Worm (Caenorhabditis elegans) whole organism, dauer: ENCODE measurements around the gene Y57G11C.38.
"Not testable (repeated sequence)": the region's sequence is repeated elsewhere in the genome, so short reads cannot be mapped to it uniquely, and the experiment has no call there.

Experiments used
- unc-62 ChIP-seq: sonication (generic microtip); optimal IDR thresholded peaks from 2 replicates; lab custom pipeline; 2017; ENCODE audit warnings: missing biosample characterization, missing genetic modification reagents, missing genetic modification characterization

Gene Y57G11C.38

DNA sequence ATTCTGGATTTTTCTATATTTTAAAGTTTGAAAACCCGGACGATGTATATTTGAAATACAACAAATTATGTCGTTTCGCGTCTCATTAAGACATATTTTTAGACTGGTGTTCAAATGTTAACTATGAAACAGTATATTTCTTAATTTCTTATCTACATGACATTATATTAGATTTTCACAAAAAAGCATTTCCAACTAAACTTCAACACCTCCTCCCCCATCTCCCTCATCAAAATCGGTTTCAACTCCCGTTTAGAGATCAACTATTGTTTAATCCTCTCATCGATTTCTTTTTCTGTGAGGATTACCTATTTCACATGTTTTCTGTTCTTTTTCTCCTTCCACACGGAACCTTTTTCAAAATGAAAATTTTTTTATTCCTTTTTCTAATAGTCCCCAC lies at the start of gene Y57G11C.38:
Gene Y57G11C.38 (plus strand): TSS at position 301 of the 400 bp plus-strand sequence.
- no peak for TF ChIP-seq unc-62 (GFP tag; lab: Kevin White, UChicago)

DNA sequence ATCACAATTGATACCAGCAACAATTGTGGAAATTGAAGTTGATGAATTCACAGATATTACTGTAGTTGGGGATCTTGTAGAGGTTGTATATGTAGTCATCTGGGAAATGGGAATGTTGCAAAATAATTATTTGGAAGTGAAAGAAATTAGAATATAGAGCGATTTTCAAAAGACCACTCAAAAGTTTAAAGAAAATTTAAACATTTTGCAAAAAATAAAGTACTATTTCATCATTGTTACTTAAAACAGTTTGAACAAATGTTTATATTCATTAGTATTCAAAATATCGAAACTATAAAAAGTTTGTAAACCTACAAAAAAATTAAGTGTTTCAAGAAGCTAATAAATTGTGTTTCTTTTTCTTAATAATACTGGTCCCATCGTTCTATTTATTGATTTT lies 46.0 kb upstream of the Y57G11C.38 start, which contains the start of gene Y57G11C.46:
Gene Y57G11C.46 (minus strand): TSS at position 101 of the 400 bp plus-strand sequence.
- no peak for TF ChIP-seq unc-62 (GFP tag; lab: Kevin White, UChicago)

DNA sequence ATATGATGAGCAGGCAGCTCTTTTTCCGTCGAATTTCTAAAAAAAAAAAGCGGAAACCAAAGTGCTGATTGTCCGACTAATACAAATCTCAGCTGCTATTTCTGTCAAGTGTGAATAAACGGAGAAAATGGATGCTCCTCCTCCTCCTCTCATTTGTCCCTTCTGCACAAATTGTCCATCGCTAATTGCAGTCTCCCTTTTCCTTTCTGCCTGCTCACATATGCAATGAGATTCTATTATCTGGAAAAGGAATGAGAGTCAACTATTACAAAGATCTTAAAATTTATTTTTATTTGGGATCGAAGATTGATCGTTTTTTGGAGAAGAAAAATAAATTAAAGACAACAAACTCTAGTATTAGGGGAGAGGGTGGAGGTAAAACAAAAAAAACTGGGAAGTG lies 40.0 kb upstream of the Y57G11C.38 start:
- no peak for TF ChIP-seq unc-62 (GFP tag; lab: Kevin White, UChicago)

DNA sequence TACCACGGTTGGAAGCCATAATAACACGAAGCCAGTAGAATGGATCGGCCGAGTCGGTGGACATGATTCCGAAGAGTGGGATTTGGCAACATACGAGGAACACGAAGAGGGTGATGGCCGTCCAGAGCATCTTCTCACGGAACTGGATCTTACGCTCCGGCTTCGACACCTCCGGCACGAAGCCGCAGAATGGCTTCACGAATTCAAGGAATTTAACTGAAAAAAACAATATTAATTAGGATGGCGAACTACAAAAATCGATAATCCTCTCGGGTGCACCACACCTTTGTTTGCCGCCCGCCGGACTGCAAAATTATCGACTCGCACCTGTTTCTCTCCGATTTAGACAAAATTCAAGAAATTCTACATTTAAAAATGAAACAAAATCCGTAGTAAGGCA lies 38.0 kb upstream of the Y57G11C.38 start:
- no peak for TF ChIP-seq unc-62 (GFP tag; lab: Kevin White, UChicago)

DNA sequence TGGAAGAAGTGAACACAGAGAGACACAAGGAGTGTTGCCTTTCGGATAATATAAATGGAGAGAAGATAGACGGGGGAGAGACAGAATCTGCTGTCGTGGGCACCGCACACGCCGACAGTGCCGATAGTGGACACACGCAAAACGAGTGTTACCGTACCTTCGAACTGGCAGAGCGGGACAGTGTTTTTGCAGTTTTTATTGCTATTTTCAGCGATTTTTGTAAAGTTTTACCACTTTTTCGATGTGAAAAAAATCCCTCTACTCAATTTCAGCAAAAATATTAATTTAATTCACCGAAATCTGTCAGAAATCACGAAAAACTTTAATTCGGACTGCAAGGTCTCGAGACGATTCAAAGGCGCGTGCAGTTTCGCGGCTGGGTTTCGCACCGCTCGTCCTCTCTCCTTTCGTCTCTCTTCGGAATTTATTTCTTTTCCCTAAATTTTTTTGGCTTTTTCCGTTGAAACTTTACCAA lies 37.3 kb upstream of the Y57G11C.38 start, which contains the start of gene sec-61.A:
Gene sec-61.A (minus strand): TSS at position 387 of the 475 bp plus-strand sequence.
- TF ChIP-seq unc-62 (GFP tag; lab: Kevin White, UChicago), result no peak

DNA sequence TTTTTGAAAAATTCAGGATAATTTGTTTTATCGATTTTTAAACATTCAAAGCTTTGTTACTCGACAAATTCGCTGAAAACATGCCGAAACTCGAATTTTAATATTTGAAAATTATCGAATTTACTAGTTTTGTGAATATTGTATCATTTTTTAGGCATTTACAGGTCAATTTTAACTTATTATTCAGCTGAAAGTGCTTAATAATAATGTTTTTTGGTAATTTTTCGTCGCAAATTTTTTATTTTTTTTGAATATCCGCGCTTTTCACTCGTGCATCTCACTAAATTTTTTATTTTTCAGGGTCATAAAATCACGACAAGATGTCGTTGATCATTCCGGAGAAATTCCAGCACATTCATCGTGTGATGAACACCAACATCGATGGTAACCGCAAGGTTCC lies 36.9 kb upstream of the Y57G11C.38 start, which contains the start of gene rps-18:
Gene rps-18 (plus strand): TSS at position 301 of the 400 bp plus-strand sequence.
- TF ChIP-seq unc-62 (GFP tag; lab: Kevin White, UChicago), result no peak

DNA sequence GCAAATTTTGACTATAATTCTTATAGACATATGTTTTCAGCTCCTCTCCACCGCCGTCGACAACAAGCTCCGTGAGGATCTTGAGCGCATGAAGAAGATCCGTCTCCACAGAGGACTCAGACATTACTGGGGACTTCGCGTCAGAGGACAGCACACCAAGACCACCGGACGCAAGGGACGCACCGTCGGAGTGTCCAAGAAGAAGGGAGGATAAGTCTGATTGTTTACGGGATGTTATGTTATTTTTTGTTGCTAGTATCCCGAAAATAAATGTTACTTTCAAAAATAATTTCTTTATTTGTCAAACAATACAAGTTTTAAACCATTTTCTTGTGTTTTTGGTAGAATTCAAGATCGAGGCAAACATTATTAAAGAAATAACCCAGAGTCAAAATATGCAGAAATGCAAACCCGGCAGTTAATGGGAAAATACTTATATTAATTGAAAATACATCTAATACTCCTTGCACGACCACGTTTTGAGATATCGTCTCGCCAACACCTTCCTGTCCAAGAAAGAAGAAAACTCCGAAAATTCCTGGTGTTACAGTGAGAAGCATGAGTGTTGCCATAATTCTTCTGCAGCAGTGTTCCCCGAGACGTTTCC lies 36.0 kb upstream of the Y57G11C.38 start:
- no peak for TF ChIP-seq unc-62 (GFP tag; lab: Kevin White, UChicago)

DNA sequence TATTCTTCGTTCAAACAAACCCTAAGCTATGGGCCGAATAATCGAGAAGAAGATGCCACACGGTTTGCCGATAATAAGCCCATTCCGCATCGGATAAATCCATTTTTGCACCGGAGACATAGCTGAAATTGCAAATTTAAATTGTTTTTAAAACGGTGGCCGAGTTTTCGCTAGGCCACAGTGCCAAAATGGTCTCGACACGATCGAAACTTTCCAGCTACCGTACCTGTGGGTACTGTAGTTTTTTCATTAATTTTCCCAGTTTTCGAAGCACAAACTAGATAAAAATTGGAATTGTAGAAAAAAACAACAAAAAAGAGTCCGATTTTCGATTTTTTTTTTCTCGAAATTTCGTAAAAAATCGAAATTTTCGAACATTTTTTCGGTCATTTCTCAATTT lies 34.0 kb upstream of the Y57G11C.38 start:
- TF ChIP-seq unc-62 (GFP tag; lab: Kevin White, UChicago), result no peak

DNA sequence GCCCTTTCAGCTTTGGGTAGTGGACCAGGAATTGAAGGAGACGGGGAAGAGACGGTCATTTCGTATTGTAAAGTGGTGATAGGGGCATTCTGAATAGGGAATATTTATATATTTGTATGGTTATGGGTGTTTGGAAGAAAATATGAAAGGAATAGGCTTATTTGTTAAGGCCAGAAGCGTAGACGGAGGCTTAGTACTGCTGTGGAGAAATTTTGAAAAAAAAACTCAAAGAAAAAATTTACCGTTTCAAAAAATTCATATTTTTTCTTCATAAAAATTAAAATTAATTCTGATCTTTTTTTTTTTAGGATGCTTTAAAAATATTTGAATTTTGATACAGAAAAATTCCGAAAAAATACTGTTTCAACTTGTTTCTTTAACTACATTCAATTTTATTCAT lies 33.2 kb upstream of the Y57G11C.38 start, which contains the start of gene hhat-2:
Gene hhat-2 (minus strand): TSS at position 101 of the 400 bp plus-strand sequence.
- TF ChIP-seq unc-62 (GFP tag; lab: Kevin White, UChicago), result no peak

DNA sequence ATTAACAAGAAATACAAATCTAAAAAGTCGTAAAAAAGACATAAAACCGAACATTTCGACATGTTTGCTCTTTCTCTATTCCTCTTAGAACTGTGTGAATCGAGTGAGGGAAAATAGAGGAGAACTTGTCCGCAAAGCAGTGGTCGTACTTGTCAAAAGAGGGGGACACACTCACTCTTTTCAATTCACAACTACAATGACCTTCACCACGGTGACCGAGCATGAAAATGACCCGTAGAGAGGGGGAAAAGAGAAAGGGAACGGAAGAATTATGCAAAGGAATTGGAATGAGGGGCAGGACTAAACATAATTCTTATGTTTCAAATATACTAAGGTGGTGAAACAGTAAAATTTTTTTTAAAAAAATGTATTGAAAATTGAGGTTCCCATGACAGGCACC lies 28.7 kb upstream of the Y57G11C.38 start:
- TF ChIP-seq unc-62 (GFP tag; lab: Kevin White, UChicago), result no peak

DNA sequence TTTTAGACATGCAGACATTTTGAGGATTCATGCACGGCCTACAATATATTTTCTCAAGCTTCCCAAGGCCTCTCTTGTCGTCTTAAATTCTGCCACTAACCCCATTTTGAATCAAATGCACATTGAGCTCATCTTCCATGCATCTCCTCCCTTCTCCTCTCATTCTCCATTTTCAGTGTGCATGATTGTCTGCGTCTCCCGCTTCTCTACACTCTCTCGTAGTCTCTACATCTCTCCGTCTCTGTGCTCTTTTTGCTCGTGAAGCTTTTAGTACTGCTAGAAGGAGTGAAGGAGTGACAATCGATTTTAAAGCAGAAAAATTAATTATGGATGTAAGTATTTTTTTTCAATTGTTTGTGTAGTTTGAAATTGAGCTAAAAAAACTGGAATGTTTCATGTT lies 25.4 kb upstream of the Y57G11C.38 start, which contains the start of gene Y57G11C.22:
Gene Y57G11C.22 (plus strand): TSS at position 327 of the 400 bp plus-strand sequence.
- TF ChIP-seq unc-62 (GFP tag; lab: Kevin White, UChicago), result no peak

DNA sequence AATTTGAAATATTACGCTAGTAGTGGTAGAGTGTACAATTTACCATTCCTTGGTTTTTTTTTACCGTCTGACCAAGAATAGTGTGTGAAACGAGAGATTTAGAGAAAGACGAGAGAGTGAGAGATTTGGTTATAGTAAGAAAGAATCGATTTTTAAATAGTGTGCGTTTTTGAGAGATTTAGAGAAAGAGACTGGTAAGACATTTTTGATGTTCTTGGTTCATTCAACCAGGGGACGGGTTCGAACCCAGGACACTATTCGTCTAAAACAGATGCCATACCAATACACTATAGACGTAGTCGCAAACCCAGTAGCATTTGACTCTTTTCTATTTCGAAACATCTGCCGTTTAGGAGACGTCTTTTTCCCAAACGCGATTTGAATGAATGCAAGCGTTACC lies 24.2 kb upstream of the Y57G11C.38 start:
- no peak for TF ChIP-seq unc-62 (GFP tag; lab: Kevin White, UChicago)

DNA sequence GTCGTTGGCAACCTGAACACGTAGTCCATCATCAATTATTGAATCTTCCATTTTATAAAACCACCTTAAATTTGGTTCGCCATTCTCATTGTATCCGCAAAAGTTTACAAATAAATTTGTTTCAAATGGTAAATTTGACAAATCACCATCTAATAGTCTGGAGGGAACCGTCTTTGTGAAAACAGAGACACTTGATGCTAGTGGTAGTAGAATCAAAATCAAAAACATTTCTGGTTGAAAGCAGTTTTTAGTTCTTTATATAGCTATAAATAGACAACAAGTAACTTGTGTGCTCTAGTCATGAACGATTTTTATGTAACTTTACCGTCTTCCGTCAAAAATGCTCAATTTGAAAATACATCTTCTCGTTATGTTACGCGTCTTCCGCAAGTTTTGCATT lies 19.2 kb upstream of the Y57G11C.38 start, which contains the start of gene Y57G11C.20:
Gene Y57G11C.20 (plus strand): TSS at position 301 of the 400 bp plus-strand sequence.
- TF ChIP-seq unc-62 (GFP tag; lab: Kevin White, UChicago), result not testable (repeated sequence)

DNA sequence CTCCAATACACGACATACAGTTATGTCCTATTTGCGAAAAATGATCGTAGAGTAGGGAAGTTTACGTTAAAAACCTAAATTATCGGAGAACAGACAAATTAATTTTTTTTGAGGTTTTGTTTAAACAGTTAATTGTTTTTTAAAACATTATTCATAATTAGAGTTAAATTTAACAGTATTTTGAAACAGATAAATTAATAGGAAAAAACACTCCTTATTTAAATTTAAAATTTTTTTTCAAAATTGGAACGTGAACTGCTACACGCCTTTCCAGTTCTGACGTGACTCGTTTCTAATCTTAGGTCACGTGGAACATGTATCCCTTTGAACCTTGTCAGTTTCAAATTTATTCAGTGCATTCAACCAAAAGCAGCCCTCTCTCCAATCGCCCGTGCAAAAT lies 8.5 kb upstream of the Y57G11C.38 start, which contains the start of gene Y57G11C.52:
Gene Y57G11C.52 (plus strand): TSS at position 301 of the 400 bp plus-strand sequence.
- TF ChIP-seq unc-62 (GFP tag; lab: Kevin White, UChicago), result no peak

DNA sequence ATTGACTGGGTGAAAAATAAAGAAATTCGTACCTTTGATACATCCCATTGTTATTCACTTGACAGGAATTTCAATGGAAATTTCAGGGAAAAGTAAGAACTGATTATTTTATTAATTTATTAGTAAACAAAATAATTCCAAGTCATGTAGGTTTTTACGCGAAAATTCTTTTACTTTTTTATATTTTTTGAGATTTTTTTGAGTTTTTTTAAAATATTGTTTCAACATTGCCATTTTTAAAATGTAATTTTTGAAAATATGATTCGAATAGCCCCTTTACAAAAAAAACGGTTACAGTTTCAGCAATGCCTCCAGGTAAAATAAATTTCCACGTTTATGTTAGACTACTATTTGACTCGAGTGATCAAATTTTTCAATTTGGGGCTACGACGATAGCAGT lies 556 bp upstream of the Y57G11C.38 start, which contains the start of gene Y57G11C.23:
Gene Y57G11C.23 (minus strand): TSS at position 101 of the 400 bp plus-strand sequence.
- TF ChIP-seq unc-62 (GFP tag; lab: Kevin White, UChicago), result no peak

DNA sequence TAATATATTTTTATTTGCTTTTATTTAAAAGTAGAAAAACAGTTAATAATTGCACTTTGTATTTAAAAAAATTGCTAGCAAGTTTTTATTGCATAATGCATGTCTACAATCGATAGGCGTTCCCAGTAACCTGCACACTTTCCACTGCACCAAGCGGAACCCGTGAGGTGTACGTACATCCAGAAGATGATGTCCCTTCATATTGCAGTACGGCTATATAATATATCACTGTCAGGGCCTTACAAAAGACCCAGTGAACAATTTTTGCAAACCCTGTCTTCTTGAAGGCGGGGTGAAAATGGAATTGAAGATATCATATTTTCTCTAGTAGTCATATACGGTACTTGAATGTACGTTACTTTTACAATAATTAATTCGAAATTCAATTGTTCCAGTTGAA lies 1.5 kb downstream of the Y57G11C.38 start:
- no peak for TF ChIP-seq unc-62 (GFP tag; lab: Kevin White, UChicago)

DNA sequence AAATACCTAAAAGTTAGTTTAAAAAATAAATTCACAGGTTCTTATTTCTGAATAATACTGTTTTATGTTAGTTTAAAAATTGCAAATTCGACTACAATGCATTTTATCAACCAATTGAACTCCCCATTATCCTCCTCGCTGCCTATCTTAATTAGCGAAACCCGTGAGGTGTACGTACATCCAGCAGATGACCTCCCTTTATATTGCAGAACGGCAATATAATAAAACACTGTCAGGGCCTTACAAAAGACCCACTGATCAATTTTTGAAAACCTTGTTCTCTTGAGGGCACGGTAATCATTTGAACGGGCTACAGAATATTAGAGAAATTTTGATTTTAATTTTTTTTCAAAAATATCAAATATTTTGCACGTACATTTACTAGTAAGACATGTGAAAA lies 2.3 kb downstream of the Y57G11C.38 start:
- no peak for TF ChIP-seq unc-62 (GFP tag; lab: Kevin White, UChicago)
